Worm (Caenorhabditis elegans) whole organism, L1 larva: ENCODE results near the gene ced-5.

Source experiments
- C04F5.9 ChIP-seq: sonication (generic microtip); optimal IDR thresholded peaks from 2 replicates; lab custom pipeline; 2016; ENCODE audit warnings: missing genetic modification characterization, missing compliant biosample characterization
- C34B4.2 ChIP-seq: sonication (generic microtip); optimal IDR thresholded peaks from 2 replicates; lab custom pipeline; 2017; ENCODE audit warnings: mild to moderate bottlenecking, missing genetic modification characterization, missing compliant biosample characterization
- F16B12.6 ChIP-seq: fragments of 150-350 bp; optimal IDR thresholded peaks from 2 replicates; lab custom pipeline; 2014; ENCODE audit warnings: missing biosample characterization, missing genetic modification characterization
- aly-2 ChIP-seq: fragments of 150-350 bp; optimal IDR thresholded peaks from 2 replicates; lab custom pipeline; 2014; ENCODE audit warnings: missing biosample characterization, missing genetic modification characterization
- ceh-63 ChIP-seq: fragments of 200-800 bp; sonication (Bioruptor generic); optimal IDR thresholded peaks from 2 replicates; lab custom pipeline; 2018; ENCODE audit warnings: mild to moderate bottlenecking, missing genetic modification characterization, missing compliant biosample characterization
- ceh-90 ChIP-seq: sonication (generic microtip); optimal IDR thresholded peaks from 2 replicates; lab custom pipeline; 2016; ENCODE audit warnings: missing genetic modification characterization, missing compliant biosample characterization
- ces-1 ChIP-seq: fragments of 150-350 bp; optimal IDR thresholded peaks from 2 replicates; lab custom pipeline; 2014; ENCODE audit warnings: missing biosample characterization, missing genetic modification reagents, missing genetic modification characterization
- dpl-1 ChIP-seq, 3 experiments: fragments of 150-350 bp in 2 of 3; sonication (generic microtip) in 1 of 3; optimal IDR thresholded peaks; 2 replicates each; lab custom pipeline; 2014 to 2017; ENCODE audit warnings: missing biosample characterization in 3 of 3, missing genetic modification characterization in 3 of 3, missing genetic modification reagents in 3 of 3
- dsc-1 ChIP-seq: sonication (generic microtip); optimal IDR thresholded peaks from 2 replicates; lab custom pipeline; 2016; ENCODE audit warnings: mild to moderate bottlenecking, missing genetic modification characterization, missing compliant biosample characterization
- efl-1 ChIP-seq, 4 experiments: fragments of 150-350 bp; optimal IDR thresholded peaks in 3 of 4; peaks in 1 of 4; 1 replicate in 1 of 4; 2 replicates in 3 of 4; lab custom pipeline; 2014; ENCODE audit warnings: missing biosample characterization in 2 of 4, missing genetic modification characterization in 2 of 4, missing genetic modification reagents in 2 of 4
- efl-3 ChIP-seq: fragments of 200-800 bp; sonication (Bioruptor generic); optimal IDR thresholded peaks from 2 replicates; lab custom pipeline; 2018; ENCODE audit warnings: mild to moderate bottlenecking, missing genetic modification characterization, missing compliant biosample characterization
- egl-13 ChIP-seq: sonication (generic microtip); optimal IDR thresholded peaks from 2 replicates; lab custom pipeline; 2016; ENCODE audit warnings: missing genotype, missing genetic modification reagents, missing genetic modification characterization, missing compliant biosample characterization
- egl-27 ChIP-seq, 2 experiments: fragments of 150-350 bp in 1 of 2; sonication (generic microtip); optimal IDR thresholded peaks; 3 replicates each; lab custom pipeline; 2017 to 2018; ENCODE audit warnings: missing biosample characterization in 2 of 2, missing genetic modification characterization in 2 of 2, missing genetic modification reagents in 2 of 2
- elt-2 ChIP-seq: sonication (generic microtip); optimal IDR thresholded peaks from 2 replicates; lab custom pipeline; 2016; ENCODE audit warnings: missing genetic modification characterization, mild to moderate bottlenecking, inconsistent platforms, missing compliant biosample characterization, missing genetic modification reagents
- ets-5 ChIP-seq: fragments of 200-800 bp; sonication (Bioruptor generic); IDR thresholded peaks from 2 replicates; pipeline ENCODE4 v1.3.6; 2022; ENCODE audit warnings: missing genetic modification characterization, missing compliant biosample characterization
- fkh-10 ChIP-seq: sonication (generic microtip); optimal IDR thresholded peaks from 2 replicates; lab custom pipeline; 2017; ENCODE audit warnings: missing biosample characterization, missing genetic modification reagents, missing genetic modification characterization
- fos-1 ChIP-seq: fragments of 150-350 bp; optimal IDR thresholded peaks from 2 replicates; lab custom pipeline; 2014; ENCODE audit warnings: missing biosample characterization, missing genetic modification characterization
- hpl-2 ChIP-seq: fragments of 150-350 bp; optimal IDR thresholded peaks from 2 replicates; lab custom pipeline; 2014; ENCODE audit warnings: missing biosample characterization, missing genetic modification reagents, missing genetic modification characterization
- irx-1 ChIP-seq: sonication (generic microtip); optimal IDR thresholded peaks from 2 replicates; lab custom pipeline; 2016; ENCODE audit warnings: missing genetic modification characterization, missing compliant biosample characterization
- lin-13 ChIP-seq: fragments of 150-350 bp; optimal IDR thresholded peaks from 2 replicates; lab custom pipeline; 2014; ENCODE audit warnings: missing biosample characterization, missing genetic modification reagents, missing genetic modification characterization
- lir-3 ChIP-seq: sonication (generic microtip); optimal IDR thresholded peaks from 2 replicates; lab custom pipeline; 2016; ENCODE audit warnings: mild to moderate bottlenecking, missing genetic modification characterization, moderate library complexity, missing compliant biosample characterization; ENCODE audit not compliant: poor library complexity
- lsy-2 ChIP-seq, 2 experiments: fragments of 150-350 bp; optimal IDR thresholded peaks; 2 replicates each; lab custom pipeline; 2014; ENCODE audit warnings: missing biosample characterization in 2 of 2, missing genetic modification characterization in 2 of 2
- mdl-1 ChIP-seq, 2 experiments: fragments of 150-350 bp; optimal IDR thresholded peaks; 2 replicates each; lab custom pipeline; 2014 to 2017; ENCODE audit warnings: missing biosample characterization in 2 of 2, missing genetic modification characterization in 2 of 2, inconsistent platforms in 1 of 2
- mef-2 ChIP-seq: fragments of 150-350 bp; optimal IDR thresholded peaks from 2 replicates; lab custom pipeline; 2014; ENCODE audit warnings: missing biosample characterization, missing genetic modification characterization
- mep-1 ChIP-seq: fragments of 150-350 bp; optimal IDR thresholded peaks from 2 replicates; lab custom pipeline; 2014; ENCODE audit warnings: missing biosample characterization, missing genetic modification characterization
- nhr-19 ChIP-seq: fragments of 200-800 bp; sonication (Bioruptor generic); conservative IDR thresholded peaks from 2 replicates; pipeline ENCODE4 v1.3.6; 2022; ENCODE audit warnings: missing genetic modification characterization, missing compliant biosample characterization
- nhr-47 ChIP-seq: sonication (generic microtip); optimal IDR thresholded peaks from 2 replicates; lab custom pipeline; 2016; ENCODE audit warnings: mild to moderate bottlenecking, missing genetic modification characterization, moderate library complexity, missing compliant biosample characterization
- nhr-76 ChIP-seq: sonication (generic microtip); optimal IDR thresholded peaks from 2 replicates; lab custom pipeline; 2017; ENCODE audit warnings: missing biosample characterization, missing genetic modification characterization
- nhr-85 ChIP-seq: sonication (generic microtip); peaks from one replicate; lab custom pipeline; 2016; ENCODE audit warnings: missing genetic modification characterization, inconsistent platforms, missing compliant biosample characterization
- nhr-90 ChIP-seq: sonication (generic microtip); optimal IDR thresholded peaks from 2 replicates; lab custom pipeline; 2016; ENCODE audit warnings: mild to moderate bottlenecking, missing genetic modification characterization, missing compliant biosample characterization; ENCODE audit not compliant: poor library complexity
- pag-3 ChIP-seq: sonication (generic microtip); optimal IDR thresholded peaks from 2 replicates; lab custom pipeline; 2017; ENCODE audit warnings: missing genetic modification characterization, mild to moderate bottlenecking, missing compliant biosample characterization, antibody characterized with exemption, borderline replicate concordance; ENCODE audit not compliant: insufficient read depth
- skn-1 ChIP-seq: fragments of 150-350 bp; optimal IDR thresholded peaks from 2 replicates; lab custom pipeline; 2014; ENCODE audit warnings: missing biosample characterization, missing genetic modification characterization
- snu-23 ChIP-seq: sonication (generic microtip); optimal IDR thresholded peaks from 2 replicates; lab custom pipeline; 2016; ENCODE audit warnings: missing genetic modification characterization, missing compliant biosample characterization
- sup-37 ChIP-seq: fragments of 200-800 bp; sonication (Bioruptor generic); optimal IDR thresholded peaks from 2 replicates; lab custom pipeline; 2018; ENCODE audit warnings: mild to moderate bottlenecking, missing genetic modification characterization, missing compliant biosample characterization
- swsn-7 ChIP-seq: sonication (generic microtip); optimal IDR thresholded peaks from 2 replicates; lab custom pipeline; 2016; ENCODE audit warnings: missing genetic modification characterization, missing compliant biosample characterization
- tbx-2 ChIP-seq: sonication (generic microtip); optimal IDR thresholded peaks from 2 replicates; lab custom pipeline; 2016; ENCODE audit warnings: missing genetic modification characterization, missing compliant biosample characterization
- unc-62 ChIP-seq: fragments of 150-350 bp; optimal IDR thresholded peaks from 2 replicates; lab custom pipeline; 2014; ENCODE audit warnings: missing biosample characterization, missing genetic modification reagents, missing genetic modification characterization
- xbp-1 ChIP-seq: sonication (generic microtip); optimal IDR thresholded peaks from 2 replicates; lab custom pipeline; 2016; ENCODE audit warnings: missing genetic modification characterization, missing compliant biosample characterization
- zag-1 ChIP-seq: fragments of 150-350 bp; optimal IDR thresholded peaks from 2 replicates; lab custom pipeline; 2014; ENCODE audit warnings: missing biosample characterization, missing genetic modification characterization

ced-5 gene

ce11 chrIV:10499948-10500356 is 16.0 kb downstream of the ced-5 start (continued):
- TF ChIP-seq nhr-90 (no peak), F16B12.6 (tag; lab: Kevin White, UChicago) (no peak), snu-23 (GFP tag; lab: Kevin White, UChicago) (peak; percentile 55), zag-1 (tag; lab: Kevin White, UChicago) (peak; percentile 70), ces-1 (GFP tag; lab: Kevin White, UChicago) (no peak), aly-2 (tag; lab: Kevin White, UChicago) (no peak), hpl-2 (GFP tag; lab: Kevin White, UChicago) (no peak), mep-1 (tag; lab: Kevin White, UChicago) (peak; percentile 19), xbp-1 (tag; lab: Kevin White, UChicago) (peak; percentile 19), mef-2 (tag; lab: Kevin White, UChicago) (no peak), nhr-85 (no peak), lsy-2 (tag; optimal IDR thresholded peaks at IDR 0.05; lab: Kevin White, UChicago) (peak; percentile 24 to 74), unc-62 (GFP tag; lab: Kevin White, UChicago) (no peak), ceh-90 (tag; lab: Kevin White, UChicago) (no peak), dpl-1 (GFP tag; optimal IDR thresholded peaks at IDR 0.05; lab: Kevin White, UChicago) (no peak), mdl-1 (tag; optimal IDR thresholded peaks at IDR 0.05; lab: Kevin White, UChicago) (no peak), fos-1 (tag; lab: Kevin White, UChicago) (peak; percentile 68), skn-1 (peak; percentile 9), ets-5 (GFP tag; lab: Robert Waterston, UW) (no peak), efl-1 (optimal IDR thresholded peaks at IDR 0.05; lab: Kevin White, UChicago) (peak; percentile 8 to 40), efl-1 (GFP tag; optimal IDR thresholded peaks at IDR 0.05 in 1 of 2; lab: Kevin White, UChicago) (no peak), lir-3 (tag; lab: Kevin White, UChicago) (no peak), irx-1 (tag; lab: Kevin White, UChicago) (peak; percentile 36), tbx-2 (tag; lab: Kevin White, UChicago) (peak; percentile 65), sup-37 (GFP tag; lab: Kevin White, UChicago) (no peak), ceh-63 (no peak), elt-2 (tag; lab: Kevin White, UChicago) (no peak), egl-13 (tag; lab: Kevin White, UChicago) (peak; percentile 72), pag-3 (no peak), nhr-47 (tag; lab: Kevin White, UChicago) (peak; percentile 79), C34B4.2 (tag; lab: Kevin White, UChicago) (no peak), C04F5.9 (tag; lab: Kevin White, UChicago) (no peak), swsn-7 (peak; percentile 67), nhr-19 (GFP tag; lab: Robert Waterston, UW) (peak; percentile 6; the same call in 1 of the 2 replicates), efl-3 (GFP tag; lab: Kevin White, UChicago) (no peak), lin-13 (GFP tag; lab: Kevin White, UChicago) (no peak)

ce11 chrIV:10500481-10500880 is 16.6 kb downstream of the ced-5 start:
- TF ChIP-seq dsc-1 (tag; lab: Kevin White, UChicago) (no peak), egl-27 (tag; optimal IDR thresholded peaks at IDR 0.05; lab: Kevin White, UChicago) (no peak), nhr-76 (tag; lab: Kevin White, UChicago) (no peak), fkh-10 (peak; percentile 13)
